Worm (Caenorhabditis elegans): ENCODE data around the gene let-756.

The let-756 gene

DNA sequence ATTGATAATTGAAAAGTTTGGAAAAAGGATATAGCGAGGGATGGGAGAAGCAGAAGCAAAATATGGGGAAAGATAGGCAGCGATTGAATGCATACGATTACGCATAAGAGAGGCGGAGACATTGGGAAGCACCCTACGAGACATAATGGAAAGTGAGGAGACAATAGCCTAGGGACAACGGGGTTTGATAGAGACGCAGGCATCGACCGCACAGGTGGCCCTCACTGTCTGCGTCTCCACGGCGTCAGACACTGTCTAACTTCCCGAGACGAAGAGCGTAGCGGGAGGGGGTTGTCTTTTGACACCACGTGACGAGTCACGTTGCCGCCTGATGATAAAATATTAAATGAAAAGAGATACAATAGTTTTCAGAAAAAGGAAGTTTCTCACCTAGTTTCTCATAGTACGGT lies 14.1 kb downstream of the let-756 start (continued):
- TF ChIP-seq nhr-10 (tag; optimal IDR thresholded peaks at IDR 0.05) = no peak
- TF ChIP-seq mdt-29 (GFP tag; IDR thresholded peaks at IDR 0.05) = peak; percentile 86
- TF ChIP-seq daf-16 (GFP tag; optimal IDR thresholded peaks at IDR 0.05) = peak; percentile 70 to 83
- peak; percentile 58 for TF ChIP-seq daf-16 (tag; optimal IDR thresholded peaks at IDR 0.05)
- no peak for TF ChIP-seq zip-11 (GFP tag; IDR thresholded peaks at IDR 0.05)
- no peak for TF ChIP-seq cey-2 (tag; optimal IDR thresholded peaks at IDR 0.05; ENCODE audit: borderline replicate concordance, insufficient read depth)
- peak; percentile 68 for TF ChIP-seq madf-9 (GFP tag; conservative IDR thresholded peaks at IDR 0.05)
- TF ChIP-seq nhr-41 (GFP tag; IDR thresholded peaks at IDR 0.05) = peak; percentile 54; the same call in 1 of the 2 replicates
- peak; percentile 73; the same call in 1 of the 2 replicates for TF ChIP-seq dmd-9 (GFP tag; IDR thresholded peaks at IDR 0.05)
- peak; percentile 78; the same call in 1 of the 2 replicates for TF ChIP-seq arid-1 (GFP tag; conservative IDR thresholded peaks at IDR 0.05)
- TF ChIP-seq spr-3 (GFP tag; optimal IDR thresholded peaks at IDR 0.05) = peak; percentile 78
- TF ChIP-seq lin-1 (GFP tag; IDR thresholded peaks at IDR 0.05) = peak; percentile 95
- TF ChIP-seq Y48G9A.11 (GFP tag; IDR thresholded peaks at IDR 0.05) = no peak
- TF ChIP-seq rbr-2 (tag; optimal IDR thresholded peaks at IDR 0.05) = peak; percentile 84
- peak; percentile 92 for TF ChIP-seq nhr-102 (tag; optimal IDR thresholded peaks at IDR 0.05)
- no peak for TF ChIP-seq F44E2.7 (GFP tag; IDR thresholded peaks at IDR 0.05)
- TF ChIP-seq attf-4 (tag; optimal IDR thresholded peaks at IDR 0.05) = no peak
- peak; percentile 90 for TF ChIP-seq ceh-20 (GFP tag; IDR thresholded peaks at IDR 0.05)
- peak; percentile 88 for TF ChIP-seq zfp-3 (GFP tag; conservative IDR thresholded peaks at IDR 0.05)
- peak; percentile 10 for TF ChIP-seq nhr-77 (tag; optimal IDR thresholded peaks at IDR 0.05)
- peak; percentile 97 for TF ChIP-seq aha-1 (tag)
- peak; percentile 73 for TF ChIP-seq nhr-25 (tag; optimal IDR thresholded peaks at IDR 0.05; ENCODE audit: borderline replicate concordance, insufficient read depth)
- TF ChIP-seq Y105C5A.15 (GFP tag; IDR thresholded peaks at IDR 0.05) = 0 out of 2 replicates have a peak, but pooled peaks have one; percentile 25
- peak; percentile 96 to 99 for TF ChIP-seq mdl-1 (tag; optimal IDR thresholded peaks at IDR 0.05)
- no peak for TF ChIP-seq snpc-4 (tag; optimal IDR thresholded peaks at IDR 0.05)
- no peak for TF ChIP-seq lin-29 (GFP tag; IDR thresholded peaks at IDR 0.05)
- no peak for TF ChIP-seq nhr-237 (tag; optimal IDR thresholded peaks at IDR 0.05)
- TF ChIP-seq gei-8 (GFP tag; optimal IDR thresholded peaks at IDR 0.05) = peak; percentile 74
- TF ChIP-seq daf-19 (GFP tag; conservative IDR thresholded peaks at IDR 0.05) = no peak
- TF ChIP-seq lin-13 (GFP tag; optimal IDR thresholded peaks at IDR 0.05) = peak; percentile 10
- peak; percentile 99 for TF ChIP-seq hlh-11 (tag; optimal IDR thresholded peaks at IDR 0.05)
- no peak for TF ChIP-seq zfp-2 (tag; optimal IDR thresholded peaks at IDR 0.05)
- peak; percentile 69 to 82 for TF ChIP-seq lsy-2 (tag; optimal IDR thresholded peaks at IDR 0.05)
- TF ChIP-seq daf-8 (GFP tag; IDR thresholded peaks at IDR 0.05) = no peak
- peak; percentile 39 for TF ChIP-seq F37D6.2 (tag; optimal IDR thresholded peaks at IDR 0.05)
- no peak for TF ChIP-seq tag-97 (GFP tag; IDR thresholded peaks at IDR 0.05)
- TF ChIP-seq lim-7 (GFP tag; IDR thresholded peaks at IDR 0.05) = no peak
- no peak for TF ChIP-seq egl-27 (tag; optimal IDR thresholded peaks at IDR 0.05)
- no peak for TF ChIP-seq vab-7 (GFP tag; IDR thresholded peaks at IDR 0.05)
- no peak for TF ChIP-seq dmd-8 (GFP tag; IDR thresholded peaks at IDR 0.05)
- peak; percentile 97 for TF ChIP-seq hmg-1.1 (GFP tag; IDR thresholded peaks at IDR 0.05)
- 0 out of 2 replicates have a peak, but pooled peaks have one; percentile 22 for TF ChIP-seq Y75B8A.6 (GFP tag; IDR thresholded peaks at IDR 0.05)
- peak; percentile 93 for TF ChIP-seq nhr-48 (tag; optimal IDR thresholded peaks at IDR 0.05)
- TF ChIP-seq hif-1 (tag; optimal IDR thresholded peaks at IDR 0.05) = peak; percentile 36 to 67
- no peak for TF ChIP-seq daf-12 (tag; optimal IDR thresholded peaks at IDR 0.05)
- no peak for TF ChIP-seq ceh-32 (tag; optimal IDR thresholded peaks at IDR 0.05; ENCODE audit: poor library complexity)
- TF ChIP-seq sdz-12 (GFP tag; optimal IDR thresholded peaks at IDR 0.05) = no peak
- TF ChIP-seq egl-43 (GFP tag; IDR thresholded peaks at IDR 0.05) = peak; percentile 88
- no peak for TF ChIP-seq Y5F2A.4 (GFP tag; optimal IDR thresholded peaks at IDR 0.05)
- no peak for TF ChIP-seq unc-39 (tag; optimal IDR thresholded peaks at IDR 0.05)
- peak; percentile 34 for TF ChIP-seq F10B5.3 (tag; optimal IDR thresholded peaks at IDR 0.05)
